Worm (Caenorhabditis elegans) whole organism, L2 larva: ENCODE measurements around the gene cnnm-2.

Experiments
- R02D3.7 ChIP-seq: fragments of 150-350 bp; optimal IDR thresholded peaks from 2 replicates; lab custom pipeline; 2014; ENCODE audit warnings: missing biosample characterization, missing genetic modification characterization
- lsy-2 ChIP-seq, 2 experiments: fragments of 150-350 bp in 1 of 2; sonication (generic microtip) in 1 of 2; optimal IDR thresholded peaks; 2 replicates each; lab custom pipeline; 2014 to 2017; ENCODE audit warnings: missing biosample characterization in 2 of 2, missing genetic modification characterization in 2 of 2
- unc-62 ChIP-seq: fragments of 150-350 bp; optimal IDR thresholded peaks from 2 replicates; lab custom pipeline; 2014; ENCODE audit warnings: missing biosample characterization, missing genetic modification reagents, missing genetic modification characterization
- zag-1 ChIP-seq: fragments of 150-350 bp; optimal IDR thresholded peaks from 2 replicates; lab custom pipeline; 2014; ENCODE audit warnings: missing biosample characterization, missing genetic modification characterization
- ztf-1 ChIP-seq: fragments of 200-800 bp; sonication (Bioruptor generic); conservative IDR thresholded peaks from 2 replicates; pipeline ENCODE4 v1.3.6; 2022; ENCODE audit warnings: missing genetic modification characterization, missing compliant biosample characterization
- ztf-11 ChIP-seq: sonication (generic microtip); optimal IDR thresholded peaks from 2 replicates; lab custom pipeline; 2017; ENCODE audit warnings: missing biosample characterization, missing genetic modification characterization

DNA sequence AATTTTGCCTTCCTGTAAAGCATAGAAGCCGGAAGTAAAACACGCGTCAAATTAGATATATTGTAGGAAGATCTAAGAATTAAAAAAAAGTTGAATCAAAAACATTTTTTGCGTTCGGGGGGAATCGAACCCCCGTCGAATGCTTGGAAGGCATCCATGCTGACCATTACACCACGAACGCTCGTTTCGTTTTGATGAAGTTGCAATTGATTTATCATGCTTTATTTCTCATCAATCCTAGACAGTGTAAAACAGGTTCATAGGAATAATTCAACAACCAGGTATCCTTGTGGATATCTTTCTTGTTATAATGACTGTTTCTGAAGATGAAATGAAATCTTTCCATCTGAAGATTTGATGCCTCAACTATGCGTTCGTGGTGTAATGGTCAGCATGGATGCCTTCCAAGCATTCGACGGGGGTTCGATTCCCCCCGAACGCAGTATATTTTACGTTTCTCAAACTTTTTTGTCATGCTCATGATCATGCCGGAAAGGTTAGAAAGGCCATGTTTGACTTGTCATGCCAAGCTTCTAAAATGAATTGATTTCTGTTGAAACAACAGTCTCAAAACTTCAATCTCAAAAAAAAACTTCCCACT lies 8.0 kb downstream of the cnnm-2 start:
- TF ChIP-seq unc-62 (GFP tag; lab: Kevin White, UChicago) (no peak), R02D3.7 (tag; lab: Kevin White, UChicago) (no peak), ztf-1 (no peak), ztf-11 (no peak), lsy-2 (tag; optimal IDR thresholded peaks at IDR 0.05; lab: Kevin White, UChicago) (no peak), zag-1 (tag; lab: Kevin White, UChicago) (no peak)
